Worm (Caenorhabditis elegans) whole organism, young adult: ENCODE data around the gene egl-38.

ENCODE experiments used
- F52B5.7 ChIP-seq: sonication (generic microtip); optimal IDR thresholded peaks from 2 replicates; lab custom pipeline; 2016; ENCODE audit warnings: mild to moderate bottlenecking, missing genetic modification characterization, missing compliant biosample characterization
- Y95B8A.8 ChIP-seq: fragments of 200-800 bp; sonication (Bioruptor generic); IDR thresholded peaks from 2 replicates; pipeline ENCODE4 v1.3.6; 2022; ENCODE audit warnings: missing genetic modification reagents, missing genetic modification characterization, missing compliant biosample characterization
- ama-1 ChIP-seq, 3 experiments: fragments of 150-350 bp in 1 of 3; sonication (generic microtip) in 2 of 3; optimal IDR thresholded peaks; 2 replicates each; lab custom pipeline; 2014 to 2018; ENCODE audit warnings: missing biosample characterization in 2 of 3, missing genetic modification characterization in 2 of 3, missing genetic modification reagents in 2 of 3
- ceh-40 ChIP-seq: fragments of 200-800 bp; sonication (Bioruptor generic); IDR thresholded peaks from 2 replicates; pipeline ENCODE4 v1.3.6; 2022; ENCODE audit warnings: missing genetic modification characterization, missing compliant biosample characterization
- egl-18 ChIP-seq: fragments of 200-800 bp; sonication (Bioruptor generic); IDR thresholded peaks from 2 replicates; pipeline ENCODE4 v1.3.6; 2022; ENCODE audit warnings: missing genetic modification reagents, missing genetic modification characterization, missing compliant biosample characterization
- ekl-4 ChIP-seq: fragments of 200-800 bp; sonication (Bioruptor generic); IDR thresholded peaks from 2 replicates; pipeline ENCODE4 v1.3.6; 2022; ENCODE audit warnings: missing genetic modification reagents, missing genetic modification characterization, missing compliant biosample characterization
- hrde-1 ChIP-seq: sonication (generic microtip); optimal IDR thresholded peaks from 2 replicates; lab custom pipeline; 2016; ENCODE audit warnings: missing genetic modification characterization, mild to moderate bottlenecking, missing compliant biosample characterization, moderate library complexity, missing genotype, missing genetic modification reagents, borderline replicate concordance
- hsf-1 ChIP-seq: fragments of 200-800 bp; sonication (Bioruptor generic); IDR thresholded peaks from 2 replicates; pipeline ENCODE4 v1.3.6; 2022; ENCODE audit warnings: missing genetic modification reagents, missing genetic modification characterization, missing compliant biosample characterization
- let-526 ChIP-seq: fragments of 200-800 bp; sonication (Bioruptor generic); IDR thresholded peaks from 2 replicates; pipeline ENCODE4 v1.3.6; 2022; ENCODE audit warnings: missing genetic modification reagents, missing genetic modification characterization, missing compliant biosample characterization
- lin-35 ChIP-seq, 3 experiments: fragments of 150-350 bp in 2 of 3; sonication (generic microtip) in 1 of 3; optimal IDR thresholded peaks; 2 replicates each; lab custom pipeline; 2014 to 2018; ENCODE audit warnings: missing biosample characterization in 3 of 3, missing genetic modification characterization in 3 of 3, missing genetic modification reagents in 3 of 3
- pbrm-1 ChIP-seq: fragments of 200-800 bp; sonication (Bioruptor generic); IDR thresholded peaks from 2 replicates; pipeline ENCODE4 v1.3.6; 2022; ENCODE audit warnings: missing genetic modification reagents, missing genetic modification characterization, missing compliant biosample characterization
- unc-130 ChIP-seq: sonication (generic microtip); optimal IDR thresholded peaks from 2 replicates; lab custom pipeline; 2016; ENCODE audit warnings: missing genetic modification reagents, missing genetic modification characterization, missing compliant biosample characterization
- zim-3 ChIP-seq: sonication (generic microtip); optimal IDR thresholded peaks from 2 replicates; lab custom pipeline; 2017; ENCODE audit warnings: mild to moderate bottlenecking, missing genetic modification characterization, moderate library complexity, missing compliant biosample characterization
- ztf-26 ChIP-seq: sonication (generic microtip); optimal IDR thresholded peaks from 2 replicates; lab custom pipeline; 2017; ENCODE audit warnings: missing genetic modification characterization, missing compliant biosample characterization

DNA sequence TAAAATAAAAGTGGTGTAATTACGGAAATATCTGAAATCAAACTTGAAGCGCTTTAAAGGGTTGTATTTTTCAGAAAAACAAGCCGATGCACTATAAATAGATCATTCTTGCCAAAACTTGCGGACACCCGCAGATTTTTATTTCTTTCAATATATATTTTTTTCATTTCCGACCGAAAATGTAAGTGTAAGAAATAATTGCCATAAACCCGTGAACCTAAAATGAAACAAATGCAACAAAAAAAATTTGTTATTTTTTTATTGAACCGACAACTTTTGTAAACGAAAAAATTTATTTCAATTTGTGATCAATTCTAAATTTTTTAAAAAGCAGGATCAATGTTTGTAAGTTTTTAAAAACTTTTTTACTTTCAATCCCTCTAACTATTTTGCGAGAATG is 29.5 kb downstream of the egl-38 start, which contains the start of gene W01B6.6:
- TF ChIP-seq egl-18 (GFP tag; lab: Robert Waterston, UW) (no peak), ceh-40 (no peak), ekl-4 (GFP tag; lab: Robert Waterston, UW) (no peak), pbrm-1 (no peak), lin-35 (GFP tag; optimal IDR thresholded peaks at IDR 0.05; lab: Kevin White, UChicago) (no peak), hrde-1 (tag; lab: Kevin White, UChicago) (no peak), F52B5.7 (tag; lab: Kevin White, UChicago) (no peak), ztf-26 (tag; lab: Kevin White, UChicago) (no peak), unc-130 (GFP tag; lab: Kevin White, UChicago) (no peak), let-526 (no peak), ama-1 (optimal IDR thresholded peaks at IDR 0.05; lab: Kevin White, UChicago) (no peak), ama-1 (GFP tag; optimal IDR thresholded peaks at IDR 0.05; lab: Kevin White, UChicago) (no peak), Y95B8A.8 (GFP tag; lab: Robert Waterston, UW) (no peak), zim-3 (tag; lab: Kevin White, UChicago) (no peak), hsf-1 (GFP tag; lab: Robert Waterston, UW) (no peak)
